Worm (Caenorhabditis elegans): ENCODE results near the gene F13B12.1.
A peak's percentile ranks its signal among the peaks of the same experiment; 100 is the strongest.

The F13B12.1 gene

ce11 chrIV:10419896-10420295 lies 4.5 kb downstream of the F13B12.1 start (continued):
- no peak for TF ChIP-seq zag-1 (tag; optimal IDR thresholded peaks at IDR 0.05)
- no peak for TF ChIP-seq dmd-4 (tag; optimal IDR thresholded peaks at IDR 0.05)

ce11 chrIV:10417781-10418180 lies 6.7 kb downstream of the F13B12.1 start, which contains the start of gene F13B12.6:
TSS of gene F13B12.6 (minus strand) at chrIV:10417881.
- TF ChIP-seq lin-11 (tag; optimal IDR thresholded peaks at IDR 0.05) (no peak), ZK546.5 (tag; optimal IDR thresholded peaks at IDR 0.05) (no peak), nhr-12 (tag; optimal IDR thresholded peaks at IDR 0.05) (no peak), ama-1 (optimal IDR thresholded peaks at IDR 0.05) (no peak), egl-27 (tag; optimal IDR thresholded peaks at IDR 0.05) (no peak), ztf-4 (tag; optimal IDR thresholded peaks at IDR 0.05) (no peak), sma-3 (GFP tag; optimal IDR thresholded peaks at IDR 0.05) (no peak), elt-1 (tag; optimal IDR thresholded peaks at IDR 0.05) (no peak), nhr-77 (tag; optimal IDR thresholded peaks at IDR 0.05) (no peak), lin-13 (GFP tag; optimal IDR thresholded peaks at IDR 0.05) (no peak), nhr-6 (tag; optimal IDR thresholded peaks at IDR 0.05) (no peak), R02D3.7 (tag; optimal IDR thresholded peaks at IDR 0.05) (no peak), mdl-1 (tag; optimal IDR thresholded peaks at IDR 0.05) (no peak), lin-39 (tag; optimal IDR thresholded peaks at IDR 0.05) (no peak)

- TF ChIP-seq alr-1 (tag; optimal IDR thresholded peaks at IDR 0.05) (no peak), elt-3 (tag; optimal IDR thresholded peaks at IDR 0.05) (no peak), lsy-2 (tag; optimal IDR thresholded peaks at IDR 0.05) (no peak), egl-27 (tag; optimal IDR thresholded peaks at IDR 0.05) (no peak), lin-11 (tag; optimal IDR thresholded peaks at IDR 0.05) (no peak), snpc-4 (tag; optimal IDR thresholded peaks at IDR 0.05) (no peak), Y55F3AM.14 (GFP tag; optimal IDR thresholded peaks at IDR 0.05) (no peak), nhr-23 (tag; optimal IDR thresholded peaks at IDR 0.05) (no peak), mab-5 (tag; optimal IDR thresholded peaks at IDR 0.05) (no peak), nhr-12 (tag; optimal IDR thresholded peaks at IDR 0.05) (no peak), dmd-4 (tag; optimal IDR thresholded peaks at IDR 0.05) (no peak), nhr-11 (tag; optimal IDR thresholded peaks at IDR 0.05) (no peak), blmp-1 (tag; optimal IDR thresholded peaks at IDR 0.05; ENCODE audit: insufficient read depth) (no peak), zag-1 (tag; optimal IDR thresholded peaks at IDR 0.05) (no peak), unc-55 (GFP tag; optimal IDR thresholded peaks at IDR 0.05) (no peak), skn-1 (tag; optimal IDR thresholded peaks at IDR 0.05) (no peak), R02D3.7 (tag; optimal IDR thresholded peaks at IDR 0.05) (no peak), unc-62 (GFP tag; optimal IDR thresholded peaks at IDR 0.05) (no peak)
These were observed 10.6 kb downstream of the F13B12.1 start, which contains the start of gene R10H10.7 for ce11 chrIV:10413828-10414227. TSS of gene R10H10.7 (minus strand) at chrIV:10413928.

ce11 chrIV:10409377-10409776 lies 15.1 kb downstream of the F13B12.1 start, which contains the start of gene rfk-1:
TSS of gene rfk-1 (minus strand) at chrIV:10409477.
- TF ChIP-seq skn-1 (tag; optimal IDR thresholded peaks at IDR 0.05), result no peak
- TF ChIP-seq lin-13 (GFP tag; optimal IDR thresholded peaks at IDR 0.05), result no peak
- TF ChIP-seq zag-1 (tag; optimal IDR thresholded peaks at IDR 0.05), result no peak
- no peak for TF ChIP-seq mbf-1 (tag; optimal IDR thresholded peaks at IDR 0.05)
- no peak for TF ChIP-seq nhr-23 (tag; optimal IDR thresholded peaks at IDR 0.05)
- no peak for TF ChIP-seq ZK546.5 (tag; optimal IDR thresholded peaks at IDR 0.05)
- TF ChIP-seq ztf-1 (GFP tag; conservative IDR thresholded peaks at IDR 0.05), result no peak
- TF ChIP-seq ztf-4 (tag; optimal IDR thresholded peaks at IDR 0.05), result no peak
- no peak for TF ChIP-seq Y55F3AM.14 (GFP tag; optimal IDR thresholded peaks at IDR 0.05)
- no peak for TF ChIP-seq nhr-12 (tag; optimal IDR thresholded peaks at IDR 0.05)
- TF ChIP-seq blmp-1 (tag; optimal IDR thresholded peaks at IDR 0.05; ENCODE audit: insufficient read depth), result no peak
- no peak for TF ChIP-seq ztf-11 (tag; optimal IDR thresholded peaks at IDR 0.05)
- no peak for TF ChIP-seq mdl-1 (tag; optimal IDR thresholded peaks at IDR 0.05)

- TF ChIP-seq unc-55 (GFP tag; optimal IDR thresholded peaks at IDR 0.05) (peak; percentile 67), nhr-129 (tag; optimal IDR thresholded peaks at IDR 0.05) (peak; percentile 78), peb-1 (tag; optimal IDR thresholded peaks at IDR 0.05) (no peak), ztf-1 (GFP tag; conservative IDR thresholded peaks at IDR 0.05) (no peak), aly-2 (tag; optimal IDR thresholded peaks at IDR 0.05) (no peak), lin-11 (tag; optimal IDR thresholded peaks at IDR 0.05) (peak; percentile 69), unc-39 (tag; optimal IDR thresholded peaks at IDR 0.05) (no peak), Y55F3AM.14 (GFP tag; optimal IDR thresholded peaks at IDR 0.05) (peak; percentile 22), R02D3.7 (tag; optimal IDR thresholded peaks at IDR 0.05) (no peak), nhr-6 (tag; optimal IDR thresholded peaks at IDR 0.05) (peak; percentile 56), lin-39 (tag; optimal IDR thresholded peaks at IDR 0.05) (no peak), lin-13 (GFP tag; optimal IDR thresholded peaks at IDR 0.05) (peak; percentile 28), ama-1 (optimal IDR thresholded peaks at IDR 0.05) (no peak), fos-1 (tag; optimal IDR thresholded peaks at IDR 0.05) (peak; percentile 27), ceh-16 (tag; optimal IDR thresholded peaks at IDR 0.05) (no peak), egl-27 (tag; optimal IDR thresholded peaks at IDR 0.05) (peak; percentile 22), sma-9 (GFP tag; optimal IDR thresholded peaks at IDR 0.05) (peak; percentile 82), sma-9 (tag; optimal IDR thresholded peaks at IDR 0.05) (no peak), nhr-25 (tag; optimal IDR thresholded peaks at IDR 0.05) (no peak), lsy-2 (tag; optimal IDR thresholded peaks at IDR 0.05) (peak; percentile 25 to 62), ZK546.5 (tag; optimal IDR thresholded peaks at IDR 0.05) (no peak), alr-1 (tag; optimal IDR thresholded peaks at IDR 0.05) (no peak), nhr-11 (tag; optimal IDR thresholded peaks at IDR 0.05) (no peak), mab-5 (tag; optimal IDR thresholded peaks at IDR 0.05) (no peak), nhr-12 (tag; optimal IDR thresholded peaks at IDR 0.05) (no peak), unc-62 (GFP tag; optimal IDR thresholded peaks at IDR 0.05) (no peak), ztf-4 (tag; optimal IDR thresholded peaks at IDR 0.05) (peak; percentile 18)
These were observed 21.0 kb downstream of the F13B12.1 start, which contains the start of gene gpa-7 for ce11 chrIV:10403193-10404058. TSS of gene gpa-7 (plus strand) at chrIV:10404008.
